Worm (Caenorhabditis elegans) whole organism, L3 larva: ENCODE data around the gene tag-196.

Source experiments
- R02D3.7 ChIP-seq: fragments of 150-350 bp; optimal IDR thresholded peaks from 2 replicates; lab custom pipeline; 2014; ENCODE audit warnings: missing biosample characterization, missing genetic modification characterization
- ZK546.5 ChIP-seq: sonication (generic microtip); optimal IDR thresholded peaks from 2 replicates; lab custom pipeline; 2017; ENCODE audit warnings: missing biosample characterization, missing genetic modification characterization
- aly-2 ChIP-seq: fragments of 150-350 bp; optimal IDR thresholded peaks from 2 replicates; lab custom pipeline; 2014; ENCODE audit warnings: missing biosample characterization, missing genetic modification characterization
- ama-1 ChIP-seq: fragments of 150-350 bp; optimal IDR thresholded peaks from 2 replicates; lab custom pipeline; 2018
- ceh-16 ChIP-seq: sonication (generic microtip); optimal IDR thresholded peaks from 2 replicates; lab custom pipeline; 2017; ENCODE audit warnings: missing biosample characterization, missing genetic modification characterization
- ceh-28 ChIP-seq: fragments of 150-350 bp; optimal IDR thresholded peaks from 2 replicates; lab custom pipeline; 2014; ENCODE audit warnings: missing biosample characterization, missing genetic modification reagents, missing genetic modification characterization
- ceh-82 ChIP-seq: fragments of 150-350 bp; optimal IDR thresholded peaks from 2 replicates; lab custom pipeline; 2014; ENCODE audit warnings: missing biosample characterization, missing genetic modification characterization
- ceh-9 ChIP-seq: sonication (generic microtip); optimal IDR thresholded peaks from 2 replicates; lab custom pipeline; 2018; ENCODE audit warnings: missing biosample characterization, missing genetic modification characterization
- daf-12 ChIP-seq: fragments of 150-350 bp; optimal IDR thresholded peaks from 2 replicates; lab custom pipeline; 2014; ENCODE audit warnings: missing biosample characterization, missing genetic modification reagents, missing genetic modification characterization
- egl-27 ChIP-seq: sonication (generic microtip); optimal IDR thresholded peaks from 4 replicates; lab custom pipeline; 2017; ENCODE audit warnings: missing biosample characterization, missing genetic modification reagents, missing genetic modification characterization
- egl-5 ChIP-seq: fragments of 150-350 bp; optimal IDR thresholded peaks from 2 replicates; lab custom pipeline; 2017; ENCODE audit warnings: missing biosample characterization, missing genetic modification reagents, missing genetic modification characterization, inconsistent platforms
- elt-1 ChIP-seq: fragments of 150-350 bp; optimal IDR thresholded peaks from 2 replicates; lab custom pipeline; 2014; ENCODE audit warnings: missing biosample characterization, missing genetic modification characterization
- elt-2 ChIP-seq: sonication (generic microtip); optimal IDR thresholded peaks from 2 replicates; lab custom pipeline; 2016; ENCODE audit warnings: missing genetic modification reagents, mild to moderate bottlenecking, missing genetic modification characterization, missing compliant biosample characterization
- elt-3 ChIP-seq, 3 experiments: fragments of 150-350 bp in 1 of 3; sonication (generic microtip) in 2 of 3; optimal IDR thresholded peaks; 2 replicates in 2 of 3; 4 replicates in 1 of 3; lab custom pipeline; 2014 to 2017; ENCODE audit warnings: missing biosample characterization in 3 of 3, missing genetic modification characterization in 3 of 3
- eor-1 ChIP-seq, 2 experiments: fragments of 150-350 bp; optimal IDR thresholded peaks; 2 replicates each; lab custom pipeline; 2014 to 2018; ENCODE audit warnings: missing biosample characterization in 2 of 2, missing genetic modification characterization in 2 of 2
- fkh-10 ChIP-seq: sonication (generic microtip); optimal IDR thresholded peaks from 2 replicates; lab custom pipeline; 2017; ENCODE audit warnings: missing biosample characterization, missing genetic modification reagents, missing genetic modification characterization
- fkh-2 ChIP-seq: fragments of 150-350 bp; optimal IDR thresholded peaks from 2 replicates; lab custom pipeline; 2014; ENCODE audit warnings: missing biosample characterization, missing genetic modification reagents, missing genetic modification characterization
- fos-1 ChIP-seq: fragments of 150-350 bp; optimal IDR thresholded peaks from 2 replicates; lab custom pipeline; 2014; ENCODE audit warnings: missing biosample characterization, missing genetic modification characterization
- hmg-11 ChIP-seq: sonication (generic microtip); optimal IDR thresholded peaks from 2 replicates; lab custom pipeline; 2016; ENCODE audit warnings: missing genetic modification characterization, missing compliant biosample characterization
- jun-1 ChIP-seq: fragments of 150-350 bp; optimal IDR thresholded peaks from 2 replicates; lab custom pipeline; 2014; ENCODE audit warnings: missing biosample characterization, missing genetic modification reagents, missing genetic modification characterization
- lin-15B ChIP-seq: fragments of 150-350 bp; optimal IDR thresholded peaks from 2 replicates; lab custom pipeline; 2014; ENCODE audit warnings: missing biosample characterization, missing genetic modification characterization
- lin-39 ChIP-seq: fragments of 150-350 bp; optimal IDR thresholded peaks from 2 replicates; lab custom pipeline; 2018; ENCODE audit warnings: missing biosample characterization, missing genetic modification reagents, missing genetic modification characterization
- lsy-12 ChIP-seq: sonication (generic microtip); optimal IDR thresholded peaks from 2 replicates; lab custom pipeline; 2016; ENCODE audit warnings: mild to moderate bottlenecking, missing genetic modification characterization, missing compliant biosample characterization
- mdl-1 ChIP-seq: fragments of 150-350 bp; optimal IDR thresholded peaks from 2 replicates; lab custom pipeline; 2014; ENCODE audit warnings: missing biosample characterization, missing genetic modification characterization
- mml-1 ChIP-seq: fragments of 150-350 bp; sonication (generic microtip); optimal IDR thresholded peaks from 3 replicates; lab custom pipeline; 2014; ENCODE audit warnings: missing biosample characterization, missing genetic modification characterization
- nfya-1 ChIP-seq: sonication (generic microtip); optimal IDR thresholded peaks from 2 replicates; lab custom pipeline; 2017; ENCODE audit warnings: missing genetic modification characterization, mild to moderate bottlenecking, missing compliant biosample characterization, antibody characterized with exemption, moderate library complexity; ENCODE audit not compliant: insufficient read depth
- nhr-11 ChIP-seq: fragments of 150-350 bp; optimal IDR thresholded peaks from 2 replicates; lab custom pipeline; 2014; ENCODE audit warnings: missing biosample characterization, missing genetic modification characterization
- nhr-12 ChIP-seq: fragments of 150-350 bp; optimal IDR thresholded peaks from 2 replicates; lab custom pipeline; 2014; ENCODE audit warnings: missing biosample characterization, missing genetic modification characterization
- nhr-23 ChIP-seq: fragments of 150-350 bp; optimal IDR thresholded peaks from 2 replicates; lab custom pipeline; 2014; ENCODE audit warnings: missing biosample characterization, missing genetic modification reagents, missing genetic modification characterization
- nhr-237 ChIP-seq: fragments of 150-350 bp; optimal IDR thresholded peaks from 2 replicates; lab custom pipeline; 2014; ENCODE audit warnings: missing biosample characterization, missing genetic modification characterization
- nhr-25 ChIP-seq: sonication (generic microtip); optimal IDR thresholded peaks from 2 replicates; lab custom pipeline; 2017; ENCODE audit warnings: missing biosample characterization, missing genetic modification characterization
- nhr-28 ChIP-seq: fragments of 150-350 bp; optimal IDR thresholded peaks from 2 replicates; lab custom pipeline; 2014; ENCODE audit warnings: missing biosample characterization, missing genetic modification characterization
- nhr-43 ChIP-seq: sonication (generic microtip); optimal IDR thresholded peaks from 2 replicates; lab custom pipeline; 2016; ENCODE audit warnings: mild to moderate bottlenecking, missing genetic modification characterization, missing compliant biosample characterization; ENCODE audit not compliant: poor library complexity, severe bottlenecking
- nhr-67 ChIP-seq: fragments of 150-350 bp; optimal IDR thresholded peaks from 2 replicates; lab custom pipeline; 2014; ENCODE audit warnings: missing biosample characterization, missing genetic modification characterization
- nhr-76 ChIP-seq: fragments of 150-350 bp; sonication (generic microtip); optimal IDR thresholded peaks from 5 replicates; lab custom pipeline; 2014; ENCODE audit warnings: missing biosample characterization, missing genetic modification characterization
- nhr-77 ChIP-seq: fragments of 150-350 bp; optimal IDR thresholded peaks from 2 replicates; lab custom pipeline; 2014; ENCODE audit warnings: missing biosample characterization, missing genetic modification characterization
- pha-4 ChIP-seq: fragments of 150-350 bp; optimal IDR thresholded peaks from 2 replicates; lab custom pipeline; 2014; ENCODE audit warnings: missing biosample characterization, missing genetic modification reagents, missing genetic modification characterization
- pqm-1 ChIP-seq: fragments of 150-350 bp; optimal IDR thresholded peaks from 2 replicates; lab custom pipeline; 2017; ENCODE audit warnings: missing biosample characterization, missing genetic modification characterization, inconsistent platforms
- sea-2 ChIP-seq: fragments of 150-350 bp; sonication (generic microtip); optimal IDR thresholded peaks from 4 replicates; lab custom pipeline; 2014; ENCODE audit warnings: missing biosample characterization, missing genetic modification reagents, missing genetic modification characterization
- skn-1 ChIP-seq: fragments of 150-350 bp; optimal IDR thresholded peaks from 2 replicates; lab custom pipeline; 2014; ENCODE audit warnings: missing biosample characterization, missing genetic modification characterization
- snpc-4 ChIP-seq: fragments of 150-350 bp; optimal IDR thresholded peaks from 2 replicates; lab custom pipeline; 2014; ENCODE audit warnings: missing biosample characterization, missing genetic modification characterization
- tbx-2 ChIP-seq: sonication (generic microtip); optimal IDR thresholded peaks from 2 replicates; lab custom pipeline; 2016; ENCODE audit warnings: mild to moderate bottlenecking, missing genetic modification characterization, missing compliant biosample characterization
- unc-39 ChIP-seq: sonication (generic microtip); optimal IDR thresholded peaks from 4 replicates; lab custom pipeline; 2017; ENCODE audit warnings: missing biosample characterization, missing genetic modification characterization
- unc-62 ChIP-seq: fragments of 150-350 bp; sonication (generic microtip); optimal IDR thresholded peaks from 4 replicates; lab custom pipeline; 2014; ENCODE audit warnings: missing biosample characterization, missing genetic modification reagents, missing genetic modification characterization
- zag-1 ChIP-seq: fragments of 150-350 bp; optimal IDR thresholded peaks from 2 replicates; lab custom pipeline; 2014; ENCODE audit warnings: missing biosample characterization, missing genetic modification characterization
- ztf-11 ChIP-seq: fragments of 150-350 bp; optimal IDR thresholded peaks from 2 replicates; lab custom pipeline; 2014; ENCODE audit warnings: missing biosample characterization, missing genetic modification characterization
- ztf-4 ChIP-seq: fragments of 150-350 bp; optimal IDR thresholded peaks from 2 replicates; lab custom pipeline; 2014; ENCODE audit warnings: missing biosample characterization, missing genetic modification characterization

tag-196 gene

DNA sequence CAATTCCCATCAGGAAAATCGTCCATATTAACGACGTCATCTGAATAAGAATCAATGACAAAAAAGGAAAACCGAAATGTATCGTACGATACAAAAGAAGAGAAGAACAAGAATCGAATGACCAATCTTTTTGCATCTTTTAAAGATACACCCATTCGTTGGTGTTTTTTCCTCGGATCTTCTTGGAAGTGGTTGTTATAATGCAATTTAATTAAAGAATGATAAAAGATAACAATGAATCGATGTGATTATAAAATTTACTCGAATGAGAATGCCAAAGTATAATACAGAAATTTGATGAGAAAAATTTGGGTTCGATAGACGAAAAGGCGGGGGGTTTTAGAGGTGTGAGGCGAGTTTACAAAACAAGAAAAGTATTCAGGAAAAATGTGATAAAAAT, 34.3 kb downstream of the tag-196 start, which contains the start of gene F41E6.12:
F41E6.12 (minus strand) TSS at position 101 of the 400 bp plus-strand sequence.
- TF ChIP-seq nhr-23 (peak; percentile 20), fkh-10 (GFP tag; lab: Kevin White, UChicago) (no peak), nfya-1 (tag; lab: Kevin White, UChicago) (no peak), pha-4 (no peak)

DNA sequence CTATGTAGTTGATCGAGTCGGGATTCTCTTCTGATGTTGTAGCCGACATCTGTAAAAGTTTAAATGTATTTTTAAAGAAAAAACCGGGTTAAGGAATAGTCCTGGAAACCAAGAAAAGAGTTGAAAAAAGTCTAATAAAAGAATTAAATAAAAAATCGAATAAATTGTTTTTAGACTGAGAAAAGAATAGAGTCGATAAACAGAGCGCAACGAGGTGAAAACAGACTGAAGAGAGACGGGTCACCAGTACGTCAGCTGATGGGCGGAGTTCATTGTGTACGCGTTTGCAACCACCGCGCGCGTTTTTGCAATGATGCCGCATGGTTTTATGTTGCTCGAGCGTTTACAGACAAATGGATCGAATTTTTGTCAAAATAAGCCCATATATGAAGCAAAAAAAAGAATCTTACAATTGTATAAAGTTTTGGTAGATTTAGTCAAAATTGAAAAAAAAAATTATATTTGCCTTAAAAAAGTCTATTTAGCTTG, 36.6 kb downstream of the tag-196 start, which contains the start of gene atg-18:
atg-18 (minus strand) TSS at position 51 of the 489 bp plus-strand sequence.
- no peak for TF ChIP-seq nhr-76 (tag; lab: Kevin White, UChicago)
- no peak for TF ChIP-seq ztf-4 (tag; lab: Kevin White, UChicago)
- no peak for TF ChIP-seq mml-1
- peak; percentile 74 for TF ChIP-seq egl-5 (tag; lab: Kevin White, UChicago)
- TF ChIP-seq eor-1 (tag; optimal IDR thresholded peaks at IDR 0.05; lab: Kevin White, UChicago): no peak
- peak; percentile 29 for TF ChIP-seq ceh-28 (tag; lab: Kevin White, UChicago)
- TF ChIP-seq pqm-1: peak; percentile 40
- no peak for TF ChIP-seq lsy-12
- no peak for TF ChIP-seq skn-1 (tag; lab: Kevin White, UChicago)
- TF ChIP-seq nhr-237 (tag; lab: Kevin White, UChicago): no peak
- no peak for TF ChIP-seq nhr-67 (tag; lab: Kevin White, UChicago)
- no peak for TF ChIP-seq mdl-1 (tag; lab: Kevin White, UChicago)
- TF ChIP-seq hmg-11 (tag; lab: Kevin White, UChicago): peak; percentile 72
- TF ChIP-seq nhr-28: no peak
- TF ChIP-seq aly-2: no peak
- no peak for TF ChIP-seq ZK546.5 (tag; lab: Kevin White, UChicago)
- TF ChIP-seq fkh-10 (GFP tag; lab: Kevin White, UChicago): no peak
- no peak for TF ChIP-seq jun-1 (tag; lab: Kevin White, UChicago)
- TF ChIP-seq lin-39: peak; percentile 37
- peak; percentile 11 for TF ChIP-seq elt-1 (tag; lab: Kevin White, UChicago)
- TF ChIP-seq ceh-9 (tag; lab: Kevin White, UChicago): no peak
- TF ChIP-seq unc-39: no peak
- TF ChIP-seq egl-27: no peak
- peak; percentile 91 for TF ChIP-seq pha-4
- peak; percentile 18 for TF ChIP-seq lin-15B (tag; lab: Kevin White, UChicago)
- TF ChIP-seq nhr-11 (tag; lab: Kevin White, UChicago): no peak
- peak; percentile 75 for TF ChIP-seq nfya-1 (tag; lab: Kevin White, UChicago)
- TF ChIP-seq sea-2 (GFP tag; lab: Kevin White, UChicago): no peak
- no peak for TF ChIP-seq unc-62 (GFP tag; lab: Kevin White, UChicago)
- TF ChIP-seq snpc-4: peak; percentile 72
- TF ChIP-seq nhr-43 (tag; lab: Kevin White, UChicago): peak; percentile 64
- no peak for TF ChIP-seq elt-3 (tag; optimal IDR thresholded peaks at IDR 0.05; lab: Kevin White, UChicago)
- TF ChIP-seq ama-1: no peak
- no peak for TF ChIP-seq zag-1
- TF ChIP-seq ceh-82 (tag; lab: Kevin White, UChicago): no peak
- no peak for TF ChIP-seq nhr-12 (tag; lab: Kevin White, UChicago)
- no peak for TF ChIP-seq ztf-11 (tag; lab: Kevin White, UChicago)
- no peak for TF ChIP-seq ceh-16 (tag; lab: Kevin White, UChicago)
- TF ChIP-seq fkh-2 (tag; lab: Kevin White, UChicago): no peak
- TF ChIP-seq R02D3.7: no peak
- TF ChIP-seq tbx-2 (tag; lab: Kevin White, UChicago): no peak
- TF ChIP-seq nhr-25 (tag; lab: Kevin White, UChicago): peak; percentile 70
- TF ChIP-seq daf-12: no peak
- TF ChIP-seq elt-2 (tag; lab: Kevin White, UChicago): peak; percentile 63
- no peak for TF ChIP-seq nhr-77 (tag; lab: Kevin White, UChicago)
- peak; percentile 75 for TF ChIP-seq nhr-23
- no peak for TF ChIP-seq fos-1 (tag; lab: Kevin White, UChicago)
